Fruit fly (Drosophila melanogaster): ENCODE data around the gene Ugt37E1.

The Ugt37E1 gene

dm6 chr2L:16826872-16827506 lies 30.6 kb downstream of the Ugt37E1 start, which contains the start of gene AspRS-m:
TSS of gene AspRS-m (plus strand) at chr2L:16827078.
- TF ChIP-seq Blimp-1 (GFP tag; optimal IDR thresholded peaks at IDR 0.05) (no peak), CG6854 (GFP tag; optimal IDR thresholded peaks at IDR 0.05) (no peak), spab (GFP tag; optimal IDR thresholded peaks at IDR 0.05) (no peak), OdsH (GFP tag; optimal IDR thresholded peaks at IDR 0.05) (no peak)

dm6 chr2L:16834402-16834801 lies 38.0 kb downstream of the Ugt37E1 start, which contains the start of gene CG13282:
TSS of gene CG13282 (minus strand) at chr2L:16834502.
- TF ChIP-seq net (GFP tag; optimal IDR thresholded peaks at IDR 0.05) (no peak), CG15336 (GFP tag; IDR thresholded peaks at IDR 0.05) (no peak), CG11902 (GFP tag; optimal IDR thresholded peaks at IDR 0.05) (no peak), CG6808 (GFP tag; optimal IDR thresholded peaks at IDR 0.05) (no peak), CG10669 (GFP tag; optimal IDR thresholded peaks at IDR 0.05) (no peak)

dm6 chr2L:16837158-16837557 lies 40.8 kb downstream of the Ugt37E1 start, which contains the start of gene Nepl9:
TSS of gene Nepl9 (minus strand) at chr2L:16837258.
- TF ChIP-seq acj6 (GFP tag; optimal IDR thresholded peaks at IDR 0.05): no peak
- no peak for TF ChIP-seq vri (GFP tag; optimal IDR thresholded peaks at IDR 0.05)
- no peak for TF ChIP-seq Ets96B (tag; optimal IDR thresholded peaks at IDR 0.05)
- TF ChIP-seq Sox15 (GFP tag; optimal IDR thresholded peaks at IDR 0.05): no peak
- no peak for TF ChIP-seq CG34406 (GFP tag; optimal IDR thresholded peaks at IDR 0.05)
- TF ChIP-seq CG7368 (GFP tag; optimal IDR thresholded peaks at IDR 0.05): no peak
- TF ChIP-seq svp (GFP tag): no peak
- TF ChIP-seq Blimp-1 (GFP tag; optimal IDR thresholded peaks at IDR 0.05): no peak
- TF ChIP-seq CG8632 (GFP tag; optimal IDR thresholded peaks at IDR 0.05): no peak
- no peak for TF ChIP-seq Eip78C (GFP tag)
- TF ChIP-seq cyc (GFP tag; optimal IDR thresholded peaks at IDR 0.05): no peak

- no peak for TF ChIP-seq CG8319 (GFP tag; optimal IDR thresholded peaks at IDR 0.05)
- TF ChIP-seq CG11294 (GFP tag; IDR thresholded peaks at IDR 0.05): no peak
- no peak for TF ChIP-seq Hr39 (GFP tag; optimal IDR thresholded peaks at IDR 0.05)
- TF ChIP-seq dsx (GFP tag; optimal IDR thresholded peaks at IDR 0.05; ENCODE audit: poor library complexity, severe bottlenecking): no peak
- no peak for TF ChIP-seq Smox (GFP tag; optimal IDR thresholded peaks at IDR 0.05)
- TF ChIP-seq Ets21C (GFP tag; optimal IDR thresholded peaks at IDR 0.05): no peak
- no peak for TF ChIP-seq CG10631 (GFP tag; optimal IDR thresholded peaks at IDR 0.05)
- no peak for TF ChIP-seq Sox14 (GFP tag; optimal IDR thresholded peaks at IDR 0.05)
- TF ChIP-seq CG4318 (GFP tag; optimal IDR thresholded peaks at IDR 0.05): no peak
- no peak for TF ChIP-seq CG1621 (tag; optimal IDR thresholded peaks at IDR 0.05)
- no peak for TF ChIP-seq fkh (GFP tag; optimal IDR thresholded peaks at IDR 0.05)
- TF ChIP-seq CG34406 (GFP tag; optimal IDR thresholded peaks at IDR 0.05): no peak
Measured at dm6 chr2L:16837672-16838071, 41.3 kb downstream of the Ugt37E1 start, which contains the start of the genes SclA and SclB. TSS of gene SclA (plus strand) at chr2L:16837972. TSS of gene SclB (plus strand) at chr2L:16837972.

dm6 chr2L:16839665-16840064 lies 43.3 kb downstream of the Ugt37E1 start:
- TF ChIP-seq CG7368 (GFP tag; optimal IDR thresholded peaks at IDR 0.05) (no peak), pdm3 (GFP tag; optimal IDR thresholded peaks at IDR 0.05) (no peak), Lpt (GFP tag; optimal IDR thresholded peaks at IDR 0.05) (no peak), Eip75B (GFP tag; optimal IDR thresholded peaks at IDR 0.05) (no peak), CG3919 (GFP tag; optimal IDR thresholded peaks at IDR 0.05) (no peak), Sox15 (GFP tag; optimal IDR thresholded peaks at IDR 0.05) (no peak), CG6854 (GFP tag; optimal IDR thresholded peaks at IDR 0.05) (no peak), Sox14 (GFP tag; optimal IDR thresholded peaks at IDR 0.05) (no peak), Eip78C (GFP tag) (no peak), Sox102F (GFP tag; optimal IDR thresholded peaks at IDR 0.05) (no peak), Ets21C (GFP tag; optimal IDR thresholded peaks at IDR 0.05) (no peak), dac (GFP tag; optimal IDR thresholded peaks at IDR 0.05) (no peak), spab (GFP tag; optimal IDR thresholded peaks at IDR 0.05) (no peak), esn (GFP tag; optimal IDR thresholded peaks at IDR 0.05) (no peak), CG9139 (GFP tag; optimal IDR thresholded peaks at IDR 0.05) (no peak), CG10669 (GFP tag; optimal IDR thresholded peaks at IDR 0.05) (no peak), OdsH (GFP tag; optimal IDR thresholded peaks at IDR 0.05) (no peak)

Measured in whole organism, prepupa.